Worm (Caenorhabditis elegans) whole organism, early embryonic: ENCODE results near the gene fbxb-74.

Experiments used
- F13C5.2 ChIP-seq: sonication (generic microtip); optimal IDR thresholded peaks from 2 replicates; lab custom pipeline; 2017; ENCODE audit warnings: mild to moderate bottlenecking, missing genetic modification characterization, inconsistent platforms, missing compliant biosample characterization
- ama-1 ChIP-seq: fragments of 150-350 bp; optimal IDR thresholded peaks from 2 replicates; lab custom pipeline; 2014
- ceh-13 ChIP-seq: fragments of 200-800 bp; sonication (Bioruptor generic); optimal IDR thresholded peaks from 2 replicates; lab custom pipeline; 2018; ENCODE audit warnings: mild to moderate bottlenecking, missing genetic modification characterization, missing compliant biosample characterization
- ceh-36 ChIP-seq: sonication (generic microtip); optimal IDR thresholded peaks from 2 replicates; lab custom pipeline; 2016; ENCODE audit warnings: missing genetic modification characterization, inconsistent platforms, missing compliant biosample characterization
- ets-7 ChIP-seq: sonication (generic microtip); optimal IDR thresholded peaks from 2 replicates; lab custom pipeline; 2016; ENCODE audit warnings: missing genotype, missing genetic modification characterization, missing compliant biosample characterization
- flt-1 ChIP-seq: fragments of 200-800 bp; sonication (Bioruptor generic); IDR thresholded peaks from 2 replicates; pipeline ENCODE4 v1.3.6; 2022; ENCODE audit warnings: missing genetic modification characterization, missing compliant biosample characterization
- hnd-1 ChIP-seq: sonication (generic microtip); optimal IDR thresholded peaks from 2 replicates; lab custom pipeline; 2016; ENCODE audit warnings: missing genetic modification characterization, missing compliant biosample characterization
- scrt-1 ChIP-seq: fragments of 200-800 bp; sonication (Bioruptor generic); IDR thresholded peaks from 2 replicates; pipeline ENCODE4 v1.3.6; 2022; ENCODE audit warnings: missing genetic modification characterization, missing compliant biosample characterization
- sea-1 ChIP-seq: fragments of 200-800 bp; sonication (Bioruptor generic); conservative IDR thresholded peaks from 2 replicates; pipeline ENCODE4 v1.3.6; 2022; ENCODE audit warnings: missing genetic modification characterization, missing compliant biosample characterization
- tbx-37 ChIP-seq: fragments of 200-800 bp; sonication (Bioruptor generic); conservative IDR thresholded peaks from 2 replicates; pipeline ENCODE4 v1.3.6; 2022; ENCODE audit warnings: missing genetic modification reagents, missing genetic modification characterization, missing compliant biosample characterization

DNA sequence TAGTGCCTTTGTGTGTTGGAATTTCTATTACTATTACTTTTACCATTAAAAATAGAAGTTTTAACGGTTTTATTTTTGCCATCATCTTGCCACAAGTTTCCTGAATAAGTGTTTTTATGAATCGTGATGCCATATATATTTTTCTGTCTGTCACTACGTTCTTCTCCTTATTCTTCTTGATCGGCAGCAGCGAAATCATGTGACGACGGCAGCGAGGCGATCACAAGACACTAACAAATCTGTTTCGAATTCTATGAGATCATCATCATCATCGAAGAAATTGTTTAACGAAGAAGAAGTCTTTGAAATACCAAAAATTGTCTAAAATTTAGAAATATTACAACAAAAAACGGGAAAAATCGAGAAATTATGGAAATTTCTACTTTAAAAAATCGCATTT lies 36.7 kb downstream of the fbxb-74 start:
- TF ChIP-seq hnd-1 (tag; lab: Kevin White, UChicago) = no peak
- no peak for TF ChIP-seq ama-1 (lab: Kevin White, UChicago)
- no peak for TF ChIP-seq tbx-37
- TF ChIP-seq sea-1 (GFP tag; lab: Robert Waterston, UW) = no peak
- TF ChIP-seq ceh-36 = no peak
- TF ChIP-seq scrt-1 (GFP tag; lab: Robert Waterston, UW) = no peak
- no peak for TF ChIP-seq ets-7 (tag; lab: Kevin White, UChicago)
- TF ChIP-seq flt-1 = no peak
- TF ChIP-seq F13C5.2 (tag; lab: Kevin White, UChicago) = no peak
- no peak for TF ChIP-seq ceh-13 (GFP tag; lab: Kevin White, UChicago)
